Worm (Caenorhabditis elegans) whole organism, dauer: ENCODE measurements around the gene F13E9.5.

Source experiments
- unc-62 ChIP-seq: sonication (generic microtip); optimal IDR thresholded peaks from 2 replicates; lab custom pipeline; 2017; ENCODE audit warnings: missing biosample characterization, missing genetic modification reagents, missing genetic modification characterization

F13E9.5 gene

ce11 chrIV:10891993-10892392 lies 7.8 kb upstream of the F13E9.5 start, which contains the start of gene srlf-12:
TSS of gene srlf-12 (minus strand) at chrIV:10892093.
- TF ChIP-seq unc-62 (GFP tag; lab: Kevin White, UChicago) = no peak

DNA sequence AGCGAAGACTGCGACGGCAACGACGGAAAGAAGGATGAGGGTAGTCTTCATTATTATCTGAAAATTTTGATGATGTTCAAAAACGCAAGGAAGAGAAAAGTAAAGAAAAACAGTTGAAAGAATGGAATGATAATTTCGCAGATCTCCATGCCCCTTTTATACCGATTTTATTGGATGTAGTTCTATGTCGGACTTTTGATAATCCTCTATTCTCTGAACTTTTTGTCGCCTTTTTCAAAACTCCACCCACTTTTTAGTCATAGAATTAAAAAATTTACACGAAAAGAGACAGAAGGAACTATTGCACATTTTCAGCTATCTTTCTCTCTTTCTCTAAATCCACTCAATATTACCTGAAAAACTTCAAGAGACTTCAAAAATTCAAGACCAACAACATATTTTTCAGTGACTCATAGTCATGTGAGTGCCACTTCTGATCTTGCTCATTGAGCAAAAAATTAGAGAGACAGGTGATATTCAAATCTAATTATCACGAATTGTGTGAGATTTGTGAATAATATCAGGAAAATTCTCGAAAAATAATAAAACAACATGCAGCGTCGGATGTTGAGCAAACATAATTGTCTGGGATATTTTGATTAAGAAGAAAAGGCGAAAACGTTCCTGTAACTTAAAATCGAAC lies 5.8 kb upstream of the F13E9.5 start, which contains the start of gene F13E9.15:
F13E9.15 (minus strand) TSS at position 51 of the 643 bp plus-strand sequence.
- no peak for TF ChIP-seq unc-62 (GFP tag; lab: Kevin White, UChicago)

DNA sequence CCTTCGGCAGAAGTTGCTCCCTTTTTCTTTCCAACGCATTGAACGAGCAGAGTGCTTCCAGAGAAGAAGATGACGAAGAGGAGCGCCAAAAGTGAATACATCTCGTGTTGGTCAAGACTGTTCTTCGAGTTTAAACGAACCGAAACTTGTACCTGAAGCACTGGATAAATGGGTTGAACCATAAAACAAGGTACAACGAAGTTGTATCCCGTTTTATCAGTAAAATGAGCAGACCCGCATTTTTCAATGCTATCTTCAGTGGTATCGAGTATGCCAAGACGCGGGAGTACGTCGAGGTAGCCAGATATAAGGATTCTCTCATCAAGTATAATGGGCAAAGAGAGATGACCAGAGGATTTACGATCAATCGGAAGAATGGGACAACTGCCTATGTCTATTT lies 3.1 kb upstream of the F13E9.5 start, which contains the start of gene F13E9.16:
F13E9.16 (minus strand) TSS at position 101 of the 400 bp plus-strand sequence.
- TF ChIP-seq unc-62 (GFP tag; lab: Kevin White, UChicago) = no peak

DNA sequence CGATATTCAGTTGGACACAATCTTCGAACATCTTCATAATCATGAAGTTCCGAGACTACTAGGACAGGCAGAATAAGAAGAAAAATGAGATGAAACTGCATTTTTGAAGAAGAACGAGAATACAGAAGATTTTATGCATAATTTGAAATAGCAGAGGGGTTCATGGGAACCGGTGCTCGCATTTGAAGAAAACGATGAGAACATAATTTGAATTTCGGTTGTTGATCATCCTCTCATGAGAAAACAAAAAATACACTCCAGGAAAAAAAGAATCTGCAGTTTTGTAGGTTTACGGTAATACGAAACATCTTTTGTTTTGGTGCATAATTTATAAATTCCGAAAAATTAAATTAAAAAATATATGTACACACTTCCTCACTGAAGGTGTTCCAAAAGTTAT lies 1.8 kb upstream of the F13E9.5 start, which contains the start of gene srlf-11:
srlf-11 (minus strand) TSS at position 101 of the 400 bp plus-strand sequence.
- no peak for TF ChIP-seq unc-62 (GFP tag; lab: Kevin White, UChicago)

DNA sequence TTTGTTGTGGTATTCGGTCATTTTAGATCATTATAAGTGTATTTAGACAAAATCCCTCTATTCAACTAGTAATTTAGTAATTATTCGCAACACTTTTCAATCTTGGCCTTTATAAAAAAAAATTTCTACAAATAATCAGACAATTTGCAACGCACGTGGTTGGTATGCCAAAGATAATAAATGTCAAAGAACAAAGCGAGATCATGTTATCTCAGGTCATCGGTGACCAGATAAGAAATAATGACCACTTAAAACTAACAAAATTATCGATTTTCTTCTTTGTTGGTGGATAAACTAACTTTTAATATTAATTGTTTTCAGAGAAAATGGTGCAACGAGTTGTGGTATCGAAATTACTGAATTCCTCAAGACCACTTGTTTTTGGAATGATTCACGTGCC lies 2.9 kb downstream of the F13E9.5 start, which contains the start of gene F13E9.13:
F13E9.13 (plus strand) TSS at position 317 of the 400 bp plus-strand sequence.
- TF ChIP-seq unc-62 (GFP tag; lab: Kevin White, UChicago) = no peak

ce11 chrIV:10880264-10880663 lies 3.9 kb downstream of the F13E9.5 start, which contains the start of gene fipr-15:
TSS of gene fipr-15 (plus strand) at chrIV:10880564.
- no peak for TF ChIP-seq unc-62 (GFP tag; lab: Kevin White, UChicago)

DNA sequence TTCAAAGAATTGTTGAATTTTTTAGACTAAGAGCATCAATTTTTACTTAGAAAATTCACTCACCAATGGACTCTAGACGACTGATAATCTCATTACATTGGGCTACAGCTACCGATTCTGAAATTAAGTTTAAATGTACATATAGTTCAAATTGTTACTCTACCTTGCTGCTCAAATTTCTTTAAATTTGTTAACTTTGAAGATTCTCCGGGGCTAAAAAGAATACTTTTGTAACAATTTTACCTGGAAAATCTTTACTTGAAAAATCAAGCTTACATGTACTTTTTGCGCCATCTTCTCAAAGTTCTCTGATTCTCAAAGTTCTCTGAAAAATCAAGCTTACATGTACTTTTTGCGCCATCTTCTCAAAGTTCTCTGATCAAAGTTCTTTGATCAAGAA lies 4.6 kb downstream of the F13E9.5 start, which contains the start of gene sdz-13:
sdz-13 (minus strand) TSS at position 101 of the 400 bp plus-strand sequence.
- no peak for TF ChIP-seq unc-62 (GFP tag; lab: Kevin White, UChicago)

- TF ChIP-seq unc-62 (GFP tag; lab: Kevin White, UChicago) = no peak
Observed at ce11 chrIV:10876844-10877243, 7.3 kb downstream of the F13E9.5 start, which contains the start of gene fipr-14. TSS of gene fipr-14 (plus strand) at chrIV:10877144.

DNA sequence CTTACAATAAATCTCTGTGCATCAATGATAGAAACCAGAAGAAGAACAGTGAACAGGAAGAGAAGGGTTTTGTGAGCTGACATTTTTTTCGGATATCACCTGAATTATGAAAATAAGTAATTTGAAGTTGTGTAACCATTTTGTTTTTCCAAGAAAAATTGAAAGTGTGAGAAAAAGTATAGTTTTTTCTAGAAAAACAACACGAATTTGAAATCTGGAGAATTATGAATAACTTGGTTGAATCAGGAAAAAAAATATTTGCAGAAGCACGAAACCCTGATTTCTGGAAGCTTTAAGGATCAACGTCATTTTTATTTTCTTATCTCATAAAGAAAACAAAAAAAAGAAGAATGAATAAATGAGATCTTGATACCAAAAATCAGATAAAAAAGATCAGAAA lies 9.6 kb downstream of the F13E9.5 start, which contains the start of gene F13E9.12:
F13E9.12 (minus strand) TSS at position 101 of the 400 bp plus-strand sequence.
- no peak for TF ChIP-seq unc-62 (GFP tag; lab: Kevin White, UChicago)

DNA sequence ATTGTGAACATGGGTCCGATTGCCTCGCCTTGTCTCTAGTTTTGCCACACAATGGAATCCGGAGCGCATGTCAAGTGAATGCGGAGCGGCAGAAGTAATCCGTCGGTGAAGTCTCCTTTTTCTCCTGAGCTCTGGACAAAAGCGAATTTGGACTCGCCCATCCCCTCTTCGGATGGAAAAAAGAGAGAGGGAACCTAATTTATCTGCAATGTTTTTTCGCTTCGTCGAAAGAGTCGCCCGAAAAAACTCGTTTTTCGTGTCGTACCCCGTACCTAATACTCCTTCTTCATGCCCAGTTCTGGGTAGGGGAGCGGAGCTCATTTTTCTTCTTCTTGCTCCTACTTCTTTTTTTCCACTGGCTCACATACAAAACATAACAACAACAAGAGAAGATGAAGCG lies 14.0 kb downstream of the F13E9.5 start:
- no peak for TF ChIP-seq unc-62 (GFP tag; lab: Kevin White, UChicago)

ce11 chrIV:10869642-10870041 lies 14.5 kb downstream of the F13E9.5 start:
- no peak for TF ChIP-seq unc-62 (GFP tag; lab: Kevin White, UChicago)

DNA sequence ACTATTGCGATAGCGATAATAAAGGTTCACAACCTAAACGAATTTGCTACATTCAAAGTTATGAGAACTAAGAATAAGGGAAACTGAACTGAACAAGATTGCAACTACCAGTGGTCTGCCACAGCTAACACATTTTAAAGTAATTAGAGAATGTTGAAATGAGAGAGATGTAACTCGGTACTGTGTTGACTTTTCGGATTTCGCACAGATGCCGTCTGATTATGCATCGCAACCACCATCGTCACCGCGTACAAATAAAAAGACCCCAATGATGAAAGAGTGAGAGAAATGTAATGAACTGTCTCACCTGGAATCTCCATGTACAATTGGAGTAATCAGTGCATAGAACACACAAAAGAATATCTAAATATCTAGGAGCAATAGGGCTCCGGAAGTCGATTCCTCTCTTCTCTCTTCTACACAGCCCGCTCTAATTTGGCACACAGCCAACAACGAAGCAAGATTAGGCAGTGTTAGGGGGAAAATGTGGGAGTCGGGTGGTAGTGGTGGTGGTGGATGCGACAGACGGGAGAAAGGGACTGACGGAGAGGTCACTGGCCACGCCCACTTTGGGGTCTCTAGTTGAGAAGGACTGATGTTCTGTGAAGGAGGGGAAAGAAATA lies 15.4 kb downstream of the F13E9.5 start, which contains the start of gene F13E9.11:
F13E9.11 (minus strand) TSS at position 507 of the 623 bp plus-strand sequence.
- TF ChIP-seq unc-62 (GFP tag; lab: Kevin White, UChicago) = no peak

DNA sequence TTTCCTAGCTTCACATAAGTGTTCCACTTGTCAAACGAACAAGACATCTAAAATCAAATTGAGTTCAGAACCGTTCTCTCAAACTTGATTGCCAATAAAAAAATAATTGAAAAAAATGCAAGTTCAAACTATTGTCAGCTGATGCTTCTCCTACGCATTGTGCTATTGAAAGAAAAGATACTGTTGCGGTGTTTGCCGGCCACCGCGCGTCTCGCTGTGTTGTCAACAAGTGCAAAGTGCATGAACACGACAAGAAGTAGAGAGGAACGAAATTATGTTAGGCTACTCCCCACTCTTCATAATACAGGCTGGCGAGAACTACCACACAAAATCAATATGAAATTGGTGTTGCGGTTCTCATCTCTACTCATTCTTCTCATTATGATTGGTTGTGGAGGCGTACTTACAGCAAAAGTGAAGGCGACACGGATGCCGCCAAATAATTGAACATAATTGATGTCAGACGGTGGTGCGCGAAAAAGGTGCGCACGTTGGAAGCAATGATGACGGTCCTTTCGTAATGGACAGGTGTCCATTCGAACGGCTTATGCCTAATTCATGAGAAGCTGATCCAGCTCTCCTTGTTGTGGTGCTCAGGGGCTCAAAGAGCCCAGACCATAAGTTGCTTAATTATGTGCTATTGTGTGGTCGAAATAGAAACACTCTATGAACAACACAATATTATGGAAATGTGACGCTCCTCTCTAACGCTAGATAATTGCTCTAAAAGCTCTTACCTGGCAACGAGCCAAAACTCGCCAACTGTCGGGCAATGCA lies 16.6 kb downstream of the F13E9.5 start:
- no peak for TF ChIP-seq unc-62 (GFP tag; lab: Kevin White, UChicago)

DNA sequence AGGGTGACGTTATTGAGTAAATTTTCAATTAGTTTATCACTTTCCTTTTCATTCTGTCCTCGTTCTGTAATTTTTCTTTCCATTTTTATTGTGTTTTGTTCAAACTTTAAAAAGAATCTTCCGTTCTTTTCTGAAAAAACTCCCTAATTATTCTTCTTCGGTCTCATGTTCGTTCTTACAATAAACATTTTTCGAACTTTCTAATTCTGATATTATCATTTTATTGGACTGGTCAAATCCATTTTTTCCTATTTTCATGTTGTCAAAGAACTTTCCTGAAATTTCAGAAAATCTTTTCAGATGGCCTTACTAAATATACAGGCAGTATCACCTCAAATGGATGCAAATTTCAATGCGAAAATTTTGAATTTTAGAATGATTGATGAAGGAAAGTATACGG lies 20.1 kb downstream of the F13E9.5 start, which contains the start of gene nish-1:
nish-1 (plus strand) TSS at position 301 of the 400 bp plus-strand sequence.
- no peak for TF ChIP-seq unc-62 (GFP tag; lab: Kevin White, UChicago)

DNA sequence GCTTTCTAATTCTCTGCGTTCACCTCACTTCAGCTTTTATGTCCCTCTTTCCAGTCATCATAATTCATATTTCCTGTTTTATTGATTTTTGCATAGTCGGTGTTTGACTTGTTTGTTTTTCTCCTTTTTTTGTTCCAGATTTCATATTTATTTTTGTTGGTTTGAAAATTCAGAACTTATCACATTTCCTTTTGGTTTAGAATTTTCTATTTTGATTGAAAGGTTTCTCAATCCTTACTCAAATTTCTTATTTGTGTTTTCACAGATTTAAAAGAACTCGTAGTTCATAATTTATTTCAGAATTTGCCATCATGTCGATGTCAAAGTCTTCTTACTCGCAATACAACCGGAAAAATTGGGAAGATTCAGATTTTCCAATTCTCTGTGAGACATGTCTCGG lies 23.1 kb downstream of the F13E9.5 start, which contains the start of gene rbm-22:
rbm-22 (plus strand) TSS at position 301 of the 400 bp plus-strand sequence.
- no peak for TF ChIP-seq unc-62 (GFP tag; lab: Kevin White, UChicago)
